Fruit fly (Drosophila melanogaster): ENCODE data around the gene KrT95D.

dm6 chr3R:23948324-23948465, 83.4 kb downstream of the KrT95D start, which contains the start of gene CG12268:
- TF ChIP-seq Myc (optimal IDR thresholded peaks at IDR 0.05), result no peak
- no peak for TF ChIP-seq lola (GFP tag; optimal IDR thresholded peaks at IDR 0.05)
- TF ChIP-seq Jra (GFP tag; optimal IDR thresholded peaks at IDR 0.05), result no peak
- TF ChIP-seq N (GFP tag; optimal IDR thresholded peaks at IDR 0.05), result no peak
- TF ChIP-seq rgr (GFP tag; optimal IDR thresholded peaks at IDR 0.05), result no peak
- TF ChIP-seq CG9705 (GFP tag; optimal IDR thresholded peaks at IDR 0.05), result no peak
- TF ChIP-seq Dfd (GFP tag; optimal IDR thresholded peaks at IDR 0.05), result no peak

All from whole organism, wandering third instar larva.